Worm (Caenorhabditis elegans) whole organism, L2 larva: ENCODE measurements around the gene ZK1010.12.

Experiments
- mdl-1 ChIP-seq, 2 experiments: fragments of 150-350 bp in 1 of 2; sonication (generic microtip) in 1 of 2; optimal IDR thresholded peaks; 2 replicates each; lab custom pipeline; 2017; ENCODE audit warnings: missing biosample characterization in 2 of 2, missing genetic modification characterization in 2 of 2
- skn-1 ChIP-seq: sonication (generic microtip); optimal IDR thresholded peaks from 2 replicates; lab custom pipeline; 2017; ENCODE audit warnings: missing biosample characterization, missing genetic modification characterization

DNA sequence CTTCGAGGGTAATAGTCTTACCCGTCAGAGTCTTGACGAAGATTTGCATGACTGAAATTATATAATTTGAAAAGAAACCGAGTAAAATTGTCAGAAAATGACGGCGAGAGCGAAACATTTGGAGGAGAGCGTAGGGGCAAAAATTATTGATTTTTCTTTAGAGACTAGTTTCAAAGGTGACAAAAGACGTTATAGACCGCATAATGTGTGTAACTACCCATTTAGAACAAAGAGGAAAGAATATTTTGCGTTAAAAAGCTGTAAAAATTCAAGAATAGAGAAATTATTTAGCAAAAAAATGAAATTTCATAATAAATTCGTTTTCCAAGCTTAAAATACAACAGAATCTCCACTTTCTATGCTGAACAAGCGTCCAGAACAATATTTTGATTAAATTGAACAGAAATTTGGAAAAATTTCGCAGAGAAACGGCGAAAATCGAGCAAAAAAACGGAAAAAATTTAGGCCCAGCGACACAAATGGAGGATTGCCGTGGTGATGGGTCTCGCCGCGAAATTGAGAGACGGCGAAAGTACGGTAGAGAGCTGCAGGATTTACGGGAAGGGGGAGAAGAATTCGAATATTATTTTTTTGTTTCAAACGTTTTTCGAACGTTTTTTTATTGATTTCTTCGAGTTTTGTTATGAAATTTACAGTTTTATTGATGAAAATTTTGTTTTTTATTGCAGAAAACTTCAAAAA, 12.5 kb upstream of the ZK1010.12 start, which contains the start of the genes ubq-2 and frg-1:
- TF ChIP-seq skn-1 (tag; lab: Kevin White, UChicago): no peak
- no peak for TF ChIP-seq mdl-1 (tag; optimal IDR thresholded peaks at IDR 0.05; lab: Kevin White, UChicago)
